Worm (Caenorhabditis elegans) whole organism, mixed stage, embryonic: ENCODE data around the gene K03H1.11.

Experiments
- M03D4.4 ChIP-seq: sonication (generic microtip); optimal IDR thresholded peaks from 2 replicates; lab custom pipeline; 2017; ENCODE audit warnings: mild to moderate bottlenecking, missing genetic modification characterization, missing compliant biosample characterization
- bed-3 ChIP-seq: fragments of 200-800 bp; sonication (Bioruptor generic); optimal IDR thresholded peaks from 3 replicates; lab custom pipeline; 2018; ENCODE audit warnings: mild to moderate bottlenecking, missing genetic modification characterization, moderate library complexity, missing compliant biosample characterization
- blmp-1 ChIP-seq: fragments of 150-350 bp; optimal IDR thresholded peaks from 2 replicates; lab custom pipeline; 2014; ENCODE audit warnings: missing biosample characterization, missing genetic modification characterization
- ceh-39 ChIP-seq: fragments of 150-350 bp; optimal IDR thresholded peaks from 2 replicates; lab custom pipeline; 2014; ENCODE audit warnings: missing biosample characterization, missing genetic modification characterization
- ceh-43 ChIP-seq: fragments of 200-800 bp; sonication (Bioruptor generic); optimal IDR thresholded peaks from 2 replicates; lab custom pipeline; 2018; ENCODE audit warnings: mild to moderate bottlenecking, missing genetic modification characterization, moderate library complexity, missing compliant biosample characterization
- ceh-83 ChIP-seq: fragments of 200-800 bp; sonication (Bioruptor generic); optimal IDR thresholded peaks from 2 replicates; lab custom pipeline; 2018; ENCODE audit warnings: mild to moderate bottlenecking, missing genetic modification characterization, missing compliant biosample characterization
- ces-1 ChIP-seq: fragments of 150-350 bp; optimal IDR thresholded peaks from 2 replicates; lab custom pipeline; 2014; ENCODE audit warnings: missing biosample characterization, missing genetic modification reagents, missing genetic modification characterization
- cnd-1 ChIP-seq: fragments of 200-800 bp; sonication (Bioruptor generic); optimal IDR thresholded peaks from 2 replicates; lab custom pipeline; 2018; ENCODE audit warnings: mild to moderate bottlenecking, missing genetic modification characterization, missing compliant biosample characterization
- drap-1 ChIP-seq: fragments of 200-800 bp; sonication (Bioruptor generic); optimal IDR thresholded peaks from 3 replicates; lab custom pipeline; 2018; ENCODE audit warnings: mild to moderate bottlenecking, missing genetic modification characterization, missing compliant biosample characterization
- elt-1 ChIP-seq: sonication (generic microtip); optimal IDR thresholded peaks from 2 replicates; lab custom pipeline; 2017; ENCODE audit warnings: missing genetic modification characterization, mild to moderate bottlenecking, missing compliant biosample characterization, antibody characterized with exemption, moderate library complexity, borderline replicate concordance; ENCODE audit not compliant: insufficient read depth
- flh-1 ChIP-seq: fragments of 200-800 bp; sonication (Bioruptor generic); optimal IDR thresholded peaks from 2 replicates; lab custom pipeline; 2018; ENCODE audit warnings: mild to moderate bottlenecking, missing genetic modification characterization, moderate library complexity, missing compliant biosample characterization
- ham-2 ChIP-seq: fragments of 200-800 bp; sonication (Bioruptor generic); optimal IDR thresholded peaks from 2 replicates; lab custom pipeline; 2018; ENCODE audit warnings: mild to moderate bottlenecking, missing genetic modification characterization, missing compliant biosample characterization
- hlh-1 ChIP-seq: fragments of 150-350 bp; optimal IDR thresholded peaks from 2 replicates; lab custom pipeline; 2014; ENCODE audit warnings: missing biosample characterization, missing genetic modification reagents, missing genetic modification characterization
- lin-13 ChIP-seq: fragments of 150-350 bp; optimal IDR thresholded peaks from 2 replicates; lab custom pipeline; 2014; ENCODE audit warnings: missing biosample characterization, missing genetic modification characterization
- lin-32 ChIP-seq: fragments of 200-800 bp; sonication (Bioruptor generic); optimal IDR thresholded peaks from 2 replicates; lab custom pipeline; 2018; ENCODE audit warnings: mild to moderate bottlenecking, missing genetic modification characterization, missing compliant biosample characterization
- lsy-2 ChIP-seq: fragments of 150-350 bp; optimal IDR thresholded peaks from 2 replicates; lab custom pipeline; 2014; ENCODE audit warnings: missing biosample characterization, missing genetic modification characterization
- mab-5 ChIP-seq: fragments of 150-350 bp; optimal IDR thresholded peaks from 2 replicates; lab custom pipeline; 2014; ENCODE audit warnings: missing biosample characterization, missing genetic modification characterization
- mep-1 ChIP-seq: fragments of 150-350 bp; optimal IDR thresholded peaks from 2 replicates; lab custom pipeline; 2017; ENCODE audit warnings: missing biosample characterization, missing genetic modification reagents, missing genetic modification characterization, inconsistent platforms
- mls-2 ChIP-seq: sonication (generic microtip); optimal IDR thresholded peaks from 2 replicates; lab custom pipeline; 2016; ENCODE audit warnings: mild to moderate bottlenecking, missing genetic modification characterization, moderate library complexity, missing compliant biosample characterization
- nhr-12 ChIP-seq: fragments of 150-350 bp; optimal IDR thresholded peaks from 2 replicates; lab custom pipeline; 2014; ENCODE audit warnings: missing biosample characterization, missing genetic modification characterization
- nhr-2 ChIP-seq: fragments of 150-350 bp; optimal IDR thresholded peaks from 2 replicates; lab custom pipeline; 2014; ENCODE audit warnings: missing biosample characterization, missing genetic modification characterization
- nhr-237 ChIP-seq: fragments of 150-350 bp; optimal IDR thresholded peaks from 2 replicates; lab custom pipeline; 2014; ENCODE audit warnings: missing biosample characterization, missing genetic modification characterization
- nhr-28 ChIP-seq: fragments of 150-350 bp; optimal IDR thresholded peaks from 2 replicates; lab custom pipeline; 2014; ENCODE audit warnings: missing biosample characterization, missing genetic modification characterization
- pha-4 ChIP-seq: fragments of 150-350 bp; optimal IDR thresholded peaks from 2 replicates; lab custom pipeline; 2018; ENCODE audit warnings: missing biosample characterization, missing genetic modification reagents, missing genetic modification characterization
- sem-2 ChIP-seq: fragments of 200-800 bp; sonication (Bioruptor generic); optimal IDR thresholded peaks from 2 replicates; lab custom pipeline; 2018; ENCODE audit warnings: mild to moderate bottlenecking, missing genetic modification characterization, missing compliant biosample characterization
- snpc-4 ChIP-seq: fragments of 150-350 bp; optimal IDR thresholded peaks from 2 replicates; lab custom pipeline; 2014; ENCODE audit warnings: missing biosample characterization, missing genetic modification characterization
- tbx-8 ChIP-seq: fragments of 200-800 bp; sonication (Bioruptor generic); optimal IDR thresholded peaks from 2 replicates; lab custom pipeline; 2018; ENCODE audit warnings: mild to moderate bottlenecking, missing genetic modification characterization, moderate library complexity, missing compliant biosample characterization
- unc-62 ChIP-seq: fragments of 150-350 bp; optimal IDR thresholded peaks from 2 replicates; lab custom pipeline; 2014; ENCODE audit warnings: missing biosample characterization, missing genetic modification reagents, missing genetic modification characterization
- zip-8 ChIP-seq: fragments of 150-350 bp; optimal IDR thresholded peaks from 2 replicates; lab custom pipeline; 2014; ENCODE audit warnings: missing biosample characterization, missing genetic modification characterization

The K03H1.11 gene

DNA sequence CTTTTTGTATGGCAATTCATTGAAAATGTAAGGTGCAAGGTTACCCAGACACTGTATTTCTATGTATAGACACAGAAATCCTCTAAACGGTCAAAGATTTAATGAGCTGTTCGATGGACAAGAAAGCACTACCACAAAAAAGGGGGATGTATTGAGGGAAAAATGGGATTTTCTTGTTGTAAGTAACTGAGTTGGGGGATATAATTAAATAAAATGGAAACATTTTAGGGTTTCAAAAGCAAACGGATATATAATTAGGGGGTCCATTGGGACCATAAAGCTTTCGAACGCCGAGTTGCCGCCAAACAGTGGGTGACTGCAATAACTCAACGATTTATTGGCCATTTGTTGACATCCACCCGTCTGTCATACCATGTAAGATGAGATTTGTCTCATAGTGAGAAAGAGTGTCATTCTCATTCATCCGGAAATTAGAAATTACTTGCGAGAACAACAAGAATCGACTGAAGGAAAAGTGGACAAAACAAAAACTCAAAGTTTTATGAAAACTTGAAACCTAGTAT is 30.4 kb upstream of the K03H1.11 start:
- TF ChIP-seq ceh-43 (GFP tag; lab: Kevin White, UChicago) (no peak), drap-1 (GFP tag; lab: Kevin White, UChicago) (no peak), ces-1 (GFP tag; lab: Kevin White, UChicago) (peak; percentile 64), M03D4.4 (tag; lab: Kevin White, UChicago) (no peak), flh-1 (GFP tag; lab: Kevin White, UChicago) (no peak), hlh-1 (tag; lab: Kevin White, UChicago) (no peak), nhr-28 (tag; lab: Kevin White, UChicago) (no peak), nhr-237 (no peak), lin-32 (no peak), ham-2 (GFP tag; lab: Kevin White, UChicago) (no peak), unc-62 (GFP tag; lab: Kevin White, UChicago) (peak; percentile 55), pha-4 (tag; lab: Kevin White, UChicago) (no peak)

DNA sequence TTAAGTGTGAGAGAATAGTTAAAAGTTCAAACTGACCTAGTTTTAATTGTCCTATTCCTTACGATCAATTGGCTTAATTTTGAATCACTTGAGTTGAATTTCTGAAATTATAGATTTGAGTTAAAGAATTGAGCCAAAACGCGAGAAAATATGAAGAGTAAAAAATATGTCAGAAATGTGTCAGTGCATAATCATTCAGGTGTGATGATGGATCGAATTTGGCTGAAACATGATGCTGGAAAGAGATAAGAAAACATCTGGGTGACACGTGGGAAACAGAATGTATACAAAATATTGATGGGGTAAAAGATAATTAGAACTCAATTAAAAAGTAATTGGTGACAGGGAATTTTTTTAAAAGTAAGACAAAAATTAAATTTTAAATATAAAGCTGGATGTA is 22.0 kb upstream of the K03H1.11 start, which contains the start of gene R10E12.2:
Gene R10E12.2 (minus strand): TSS at position 101 of the 400 bp plus-strand sequence.
- TF ChIP-seq blmp-1 (tag; lab: Kevin White, UChicago) (no peak), elt-1 (no peak), flh-1 (GFP tag; lab: Kevin White, UChicago) (no peak), ceh-43 (GFP tag; lab: Kevin White, UChicago) (no peak), snpc-4 (tag; lab: Kevin White, UChicago) (no peak), nhr-237 (no peak), mab-5 (tag; lab: Kevin White, UChicago) (no peak)

DNA sequence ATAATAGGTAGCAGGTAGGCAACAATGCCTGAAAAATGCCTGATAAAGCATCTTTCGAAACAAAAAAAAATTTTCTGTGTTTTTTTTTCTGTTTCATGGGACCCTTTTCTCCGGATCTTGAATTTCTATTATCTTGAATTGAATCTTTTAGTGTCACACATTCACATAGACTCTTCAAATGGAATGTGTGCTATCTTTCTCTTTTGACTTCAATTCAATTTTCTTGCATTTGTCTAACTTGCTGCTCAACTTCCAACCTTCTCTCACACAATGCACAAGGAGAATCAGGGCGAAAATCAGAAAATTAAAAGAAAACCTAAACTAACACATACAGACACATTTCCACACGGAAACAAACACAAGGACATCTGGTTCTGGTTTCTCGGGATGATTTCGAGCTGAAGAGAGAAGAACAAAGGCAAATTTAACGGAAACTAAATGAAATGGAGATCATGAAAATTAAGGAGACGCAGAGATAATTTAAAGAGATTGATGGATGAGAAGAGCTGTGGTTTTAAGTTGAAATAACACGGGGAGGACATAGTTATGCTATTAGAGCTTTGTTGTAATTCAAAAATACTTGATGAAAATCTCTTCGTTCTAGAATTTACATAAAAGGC is 20.5 kb upstream of the K03H1.11 start:
- TF ChIP-seq mab-5 (tag; lab: Kevin White, UChicago) (no peak), hlh-1 (tag; lab: Kevin White, UChicago) (no peak), ceh-83 (GFP tag; lab: Kevin White, UChicago) (no peak), ces-1 (GFP tag; lab: Kevin White, UChicago) (peak; percentile 66)

DNA sequence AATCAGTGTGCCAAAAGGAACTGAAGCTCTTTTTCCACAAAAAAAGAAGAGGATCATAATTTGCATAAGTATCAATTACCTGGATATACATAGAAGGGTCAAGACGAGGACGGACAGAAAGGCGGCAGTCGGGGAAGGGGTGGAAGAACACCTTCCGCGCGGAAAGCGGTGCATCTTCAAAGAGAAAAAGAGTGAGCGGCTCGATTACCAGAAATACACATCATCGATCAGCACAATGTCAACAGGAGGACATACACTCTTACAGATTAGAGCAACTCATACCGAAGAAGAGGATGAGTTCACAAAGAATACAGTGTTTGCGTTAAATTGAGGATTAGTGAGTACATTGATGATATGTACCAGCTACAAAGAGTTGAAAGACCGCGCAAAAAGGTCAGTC is 17.6 kb upstream of the K03H1.11 start:
- TF ChIP-seq nhr-2 (tag; lab: Kevin White, UChicago) = peak; percentile 77
- no peak for TF ChIP-seq ceh-39 (tag; lab: Kevin White, UChicago)

DNA sequence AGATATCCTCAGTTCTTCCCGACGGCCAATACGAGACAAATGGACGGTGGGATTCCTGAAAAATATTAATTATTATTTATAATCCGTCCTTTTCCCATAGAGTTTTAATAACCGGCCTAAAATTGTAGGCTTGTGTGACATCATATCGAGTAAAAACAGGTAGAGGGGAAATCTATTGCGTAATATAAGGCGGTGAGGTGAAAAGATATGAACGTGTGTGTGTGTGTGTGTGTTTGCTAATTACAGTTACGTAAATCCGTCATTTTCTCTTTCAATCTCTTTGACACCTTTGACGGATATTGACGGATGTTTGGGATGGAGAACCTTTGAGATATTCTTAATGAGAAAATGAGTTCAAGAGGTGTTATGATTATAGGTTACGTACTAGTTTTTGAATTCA is 13.7 kb upstream of the K03H1.11 start:
- peak; percentile 65 for TF ChIP-seq unc-62 (GFP tag; lab: Kevin White, UChicago)
- peak; percentile 99 for TF ChIP-seq zip-8 (tag; lab: Kevin White, UChicago)
- no peak for TF ChIP-seq sem-2
- TF ChIP-seq bed-3 (GFP tag; lab: Kevin White, UChicago) = no peak
- no peak for TF ChIP-seq drap-1 (GFP tag; lab: Kevin White, UChicago)
- TF ChIP-seq nhr-2 (tag; lab: Kevin White, UChicago) = peak; percentile 92
- TF ChIP-seq flh-1 (GFP tag; lab: Kevin White, UChicago) = no peak
- TF ChIP-seq cnd-1 (tag; lab: Kevin White, UChicago) = peak; percentile 13
- peak; percentile 32 for TF ChIP-seq ceh-43 (GFP tag; lab: Kevin White, UChicago)
- no peak for TF ChIP-seq ces-1 (GFP tag; lab: Kevin White, UChicago)
- TF ChIP-seq lsy-2 (tag; lab: Kevin White, UChicago) = no peak
- peak; percentile 12 for TF ChIP-seq mls-2 (tag; lab: Kevin White, UChicago)
- no peak for TF ChIP-seq mab-5 (tag; lab: Kevin White, UChicago)
- TF ChIP-seq nhr-237 = peak; percentile 8
- TF ChIP-seq, all 35 proteins: peak for 7

DNA sequence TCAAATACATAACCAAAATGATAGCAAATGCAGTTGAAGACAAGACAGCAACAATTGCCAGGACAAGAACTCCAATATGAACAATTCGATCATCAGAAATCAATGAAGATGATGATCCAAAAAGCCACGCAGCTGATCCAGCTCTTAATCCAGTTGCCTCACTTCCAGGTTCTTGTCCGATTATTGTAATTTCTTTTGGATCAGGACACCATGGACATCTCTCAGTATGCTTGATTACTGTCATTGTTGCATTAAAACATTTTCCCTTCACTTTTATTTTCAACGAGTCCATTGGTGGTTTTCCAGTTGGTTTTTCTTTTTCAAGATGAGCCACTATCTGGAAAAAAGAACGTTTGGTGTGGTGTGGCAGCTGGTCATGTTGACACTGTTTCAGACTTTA is 12.7 kb upstream of the K03H1.11 start:
- TF ChIP-seq hlh-1 (tag; lab: Kevin White, UChicago) (no peak), tbx-8 (GFP tag; lab: Kevin White, UChicago) (no peak), ceh-39 (tag; lab: Kevin White, UChicago) (no peak), nhr-12 (tag; lab: Kevin White, UChicago) (no peak), elt-1 (no peak), lin-13 (no peak), mep-1 (tag; lab: Kevin White, UChicago) (no peak), blmp-1 (tag; lab: Kevin White, UChicago) (no peak), nhr-237 (no peak), mab-5 (tag; lab: Kevin White, UChicago) (no peak)
